Worm (Caenorhabditis elegans): ENCODE measurements around the gene Y45G5AM.3.

DNA sequence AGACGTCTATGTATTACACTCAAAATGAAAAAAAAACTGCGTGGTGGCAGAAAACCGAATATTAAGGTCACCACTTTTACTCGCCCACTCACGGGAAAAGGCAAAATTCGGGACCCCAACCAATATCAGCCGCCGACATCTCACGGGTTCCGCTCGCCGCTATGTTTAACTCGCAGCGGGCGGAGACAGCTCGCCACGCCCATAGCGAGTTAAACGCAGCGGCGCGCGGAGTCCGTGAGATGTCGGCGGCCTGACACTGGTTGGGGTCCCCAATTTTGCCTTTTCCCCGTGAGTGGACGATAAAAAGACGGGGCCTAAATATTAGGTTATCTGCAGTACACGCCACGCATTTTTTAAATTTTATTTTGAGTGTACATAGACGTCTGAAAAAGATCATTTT lies 18.2 kb downstream of the Y45G5AM.3 start:
- no peak for TF ChIP-seq fos-1 (tag; optimal IDR thresholded peaks at IDR 0.05)
- no peak for TF ChIP-seq skn-1 (tag; optimal IDR thresholded peaks at IDR 0.05)
- TF ChIP-seq peb-1 (tag; optimal IDR thresholded peaks at IDR 0.05): no peak
- no peak for TF ChIP-seq nhr-11 (tag; optimal IDR thresholded peaks at IDR 0.05)
- TF ChIP-seq ama-1 (optimal IDR thresholded peaks at IDR 0.05): no peak
